Fruit fly (Drosophila melanogaster): ENCODE measurements around the gene Hsp23.
A peak's percentile ranks its signal among the peaks of the same experiment; 100 is the strongest.

The Hsp23 gene

DNA sequence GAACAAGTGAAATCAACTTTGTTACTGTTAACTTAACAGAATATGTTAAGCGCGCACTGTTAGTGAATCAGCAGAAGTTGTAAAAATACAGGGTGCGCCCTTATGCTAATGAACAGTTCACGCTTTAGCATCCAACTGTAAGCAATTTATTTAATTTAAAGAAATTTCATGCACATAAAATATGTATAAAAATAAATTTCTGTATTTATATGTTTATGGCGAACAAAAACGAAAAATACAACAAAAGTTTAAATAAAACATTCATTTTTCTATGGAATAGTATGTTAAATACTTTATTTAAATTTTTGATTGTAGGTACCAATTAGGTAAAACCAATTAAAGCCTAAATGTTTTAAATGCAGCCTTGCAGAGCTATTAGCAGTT, 42.8 kb downstream of the Hsp23 start (continued):
- TF ChIP-seq odd (GFP tag; optimal IDR thresholded peaks at IDR 0.05) (peak; percentile 42), CG15269 (tag; optimal IDR thresholded peaks at IDR 0.05) (peak; percentile 70), repo (GFP tag; optimal IDR thresholded peaks at IDR 0.05) (no peak), ssp (GFP tag; IDR thresholded peaks at IDR 0.05) (no peak), Xbp1 (GFP tag; optimal IDR thresholded peaks at IDR 0.05) (peak; percentile 16), slbo (GFP tag; IDR thresholded peaks at IDR 0.05) (peak; percentile 31; the same call in 1 of the 2 replicates), salm (tag; optimal IDR thresholded peaks at IDR 0.05) (no peak), unc-4 (GFP tag; IDR thresholded peaks at IDR 0.05; ENCODE audit: partially characterized antibody) (no peak), Atf6 (GFP tag; IDR thresholded peaks at IDR 0.05) (peak; percentile 42; the same call in 1 of the 2 replicates), gsb-n (tag; optimal IDR thresholded peaks at IDR 0.05) (peak; percentile 45), MTF-1 (GFP tag; optimal IDR thresholded peaks at IDR 0.05; ENCODE audit: borderline replicate concordance) (no peak), Sox100B (GFP tag; optimal IDR thresholded peaks at IDR 0.05) (peak; percentile 21), caup (GFP tag; optimal IDR thresholded peaks at IDR 0.05; ENCODE audit: severe bottlenecking) (no peak), sug (tag; optimal IDR thresholded peaks at IDR 0.05) (no peak), kah (GFP tag; optimal IDR thresholded peaks at IDR 0.05) (peak; percentile 23), CG14014 (GFP tag; IDR thresholded peaks at IDR 0.05) (peak; percentile 37; the same call in 1 of the 2 replicates), seq (GFP tag; IDR thresholded peaks at IDR 0.05) (peak; percentile 65), CG18476 (GFP tag; optimal IDR thresholded peaks at IDR 0.05) (peak; percentile 41), CG5245 (GFP tag; optimal IDR thresholded peaks at IDR 0.05) (no peak), CG12155 (GFP tag; optimal IDR thresholded peaks at IDR 0.05) (peak; percentile 12), E2f2 (GFP tag; IDR thresholded peaks at IDR 0.05) (peak; percentile 23; the same call in 1 of the 2 replicates), CG11560 (tag; IDR thresholded peaks at IDR 0.05) (no peak), Dll (GFP tag; IDR thresholded peaks at IDR 0.05; ENCODE audit: partially characterized antibody) (no peak), CG10147 (GFP tag; optimal IDR thresholded peaks at IDR 0.05) (peak; percentile 22), croc (GFP tag; conservative IDR thresholded peaks at IDR 0.05) (no peak), dysf (GFP tag; IDR thresholded peaks at IDR 0.05) (no peak), Hr3 (GFP tag; optimal IDR thresholded peaks at IDR 0.05) (no peak), CG9215 (GFP tag; IDR thresholded peaks at IDR 0.05) (no peak), CG17385 (GFP tag; optimal IDR thresholded peaks at IDR 0.05) (peak; percentile 43), CG34224 (GFP tag; IDR thresholded peaks at IDR 0.05; ENCODE audit: partially characterized antibody) (no peak), peb (GFP tag; IDR thresholded peaks at IDR 0.05) (no peak), z (GFP tag; IDR thresholded peaks at IDR 0.05) (no peak), Meics (GFP tag; optimal IDR thresholded peaks at IDR 0.05) (peak; percentile 59), Tbp (GFP tag; optimal IDR thresholded peaks at IDR 0.05) (no peak), CG2129 (GFP tag; IDR thresholded peaks at IDR 0.05; ENCODE audit: partially characterized antibody) (no peak), CG17359 (tag; optimal IDR thresholded peaks at IDR 0.05) (peak; percentile 35), nmo (GFP tag; optimal IDR thresholded peaks at IDR 0.05) (peak; percentile 1), CG3726 (GFP tag; IDR thresholded peaks at IDR 0.05) (no peak), Fer1 (GFP tag; optimal IDR thresholded peaks at IDR 0.05) (peak; percentile 43), gcm (GFP tag; optimal IDR thresholded peaks at IDR 0.05) (peak; percentile 33), NK7.1 (GFP tag; optimal IDR thresholded peaks at IDR 0.05) (no peak), jumu (GFP tag; optimal IDR thresholded peaks at IDR 0.05) (no peak), grn (GFP tag; optimal IDR thresholded peaks at IDR 0.05) (no peak), CG17612 (GFP tag; IDR thresholded peaks at IDR 0.05) (no peak), Stat92E (GFP tag; optimal IDR thresholded peaks at IDR 0.05) (no peak), CG6813 (GFP tag; optimal IDR thresholded peaks at IDR 0.05) (no peak), cas (GFP tag; IDR thresholded peaks at IDR 0.05) (no peak), bcd (GFP tag; optimal IDR thresholded peaks at IDR 0.05) (no peak), CG15514 (GFP tag; optimal IDR thresholded peaks at IDR 0.05) (peak; percentile 20), YL-1 (GFP tag; optimal IDR thresholded peaks at IDR 0.05) (no peak), nau (GFP tag; optimal IDR thresholded peaks at IDR 0.05) (no peak)

Measured in whole organism, embryonic.